Fruit fly (Drosophila melanogaster): ENCODE measurements around the gene Rim2.

Gene Rim2

dm6 chr2L:1696269-1696668 is 27.9 kb downstream of the Rim2 start:
- no peak for TF ChIP-seq CTCF (optimal IDR thresholded peaks at IDR 0.05)
- no peak for TF ChIP-seq CG8478 (optimal IDR thresholded peaks at IDR 0.05)

- TF ChIP-seq CTCF (optimal IDR thresholded peaks at IDR 0.05) (no peak), CG8478 (optimal IDR thresholded peaks at IDR 0.05) (no peak)
Measured at dm6 chr2L:1692857-1693256, 31.3 kb downstream of the Rim2 start.

DNA sequence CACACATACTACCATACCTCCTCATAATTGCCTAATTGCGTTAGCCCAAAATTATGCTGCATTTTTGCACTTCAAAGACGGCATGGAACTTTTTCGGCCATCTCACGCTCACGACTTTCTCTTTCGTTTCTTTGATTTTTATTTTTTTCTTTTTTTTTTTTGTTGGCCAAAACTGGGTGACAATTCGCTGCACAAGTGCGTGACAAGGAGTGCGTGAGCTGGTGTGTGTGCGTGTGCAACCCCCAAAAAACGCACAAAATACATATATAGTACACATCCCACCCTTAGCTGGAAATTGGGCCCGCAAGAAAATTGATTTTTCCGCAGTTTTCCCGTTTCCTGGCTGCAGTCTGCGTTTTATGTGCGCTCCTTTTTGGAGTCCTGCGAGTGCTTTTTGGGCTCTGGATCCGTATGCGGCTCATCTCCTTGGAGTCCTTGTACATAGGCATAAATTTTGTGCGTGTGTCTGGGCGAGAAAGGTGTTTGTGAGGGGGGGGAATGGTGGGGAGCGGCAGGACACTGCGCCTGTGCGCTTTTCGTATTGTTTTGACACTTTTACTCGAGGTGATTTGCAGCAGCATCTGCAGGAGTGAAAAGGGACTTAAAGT is 52.0 kb downstream of the Rim2 start:
- no peak for TF ChIP-seq CTCF (optimal IDR thresholded peaks at IDR 0.05)
- TF ChIP-seq CG8478 (optimal IDR thresholded peaks at IDR 0.05) = no peak

DNA sequence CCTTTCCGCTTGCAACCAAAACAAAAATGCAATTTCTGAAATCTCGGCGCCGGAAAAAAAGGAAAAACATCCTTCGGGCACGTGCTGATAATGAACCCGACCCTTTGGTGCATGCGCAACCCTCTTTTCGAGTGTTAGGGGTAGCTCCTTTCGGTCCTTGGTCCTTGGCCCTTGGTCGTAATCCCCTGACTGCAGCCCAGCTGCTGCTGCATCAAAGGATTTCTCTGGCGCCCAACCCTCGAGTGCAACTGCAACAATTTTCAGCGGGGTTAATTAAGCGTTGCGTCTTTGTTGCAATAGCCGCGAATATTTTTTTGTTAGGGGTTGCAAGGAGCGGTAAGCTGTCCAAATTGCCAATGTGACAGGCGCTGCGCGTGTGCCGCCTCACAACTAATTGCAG is 53.8 kb downstream of the Rim2 start:
- TF ChIP-seq CG8478 (optimal IDR thresholded peaks at IDR 0.05) (no peak), CTCF (optimal IDR thresholded peaks at IDR 0.05) (no peak)

DNA sequence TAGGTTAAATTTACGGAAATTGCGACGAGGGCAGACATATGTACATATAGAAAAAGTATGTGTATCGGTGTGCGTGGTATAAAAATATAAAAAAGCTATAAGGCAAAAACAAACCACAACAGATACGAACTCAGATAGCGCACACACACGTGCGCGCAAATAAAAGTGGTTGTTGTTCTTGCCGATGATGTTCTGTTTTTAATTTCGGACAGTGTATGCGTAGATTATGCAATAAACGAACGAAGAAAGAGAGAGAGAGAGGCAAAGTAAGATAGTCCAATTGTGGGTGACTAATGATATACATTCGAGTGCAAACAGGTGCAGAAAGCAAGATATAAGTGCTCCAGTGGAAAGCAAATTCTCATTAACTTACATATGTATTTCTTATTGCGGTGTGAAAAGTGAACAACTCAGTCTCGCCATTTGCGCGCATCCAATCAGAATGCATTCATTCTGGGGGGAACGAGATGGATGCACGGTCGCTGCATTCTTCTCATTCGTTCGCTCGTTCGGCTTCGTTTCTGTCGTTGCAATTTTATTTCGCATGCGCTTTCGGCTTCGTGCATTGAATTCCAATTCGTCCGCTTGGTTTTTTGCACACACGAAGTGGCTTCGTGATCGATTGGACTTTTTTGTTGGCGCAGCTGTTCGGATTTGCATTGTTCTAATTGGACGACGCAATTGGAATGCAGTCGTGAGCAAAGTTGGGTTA is 54.7 kb downstream of the Rim2 start:
- TF ChIP-seq CG8478 (optimal IDR thresholded peaks at IDR 0.05) (no peak), CTCF (optimal IDR thresholded peaks at IDR 0.05) (no peak)

- no peak for TF ChIP-seq CTCF (optimal IDR thresholded peaks at IDR 0.05)
- no peak for TF ChIP-seq CG8478 (optimal IDR thresholded peaks at IDR 0.05)
Measured at dm6 chr2L:1668616-1669020, 55.6 kb downstream of the Rim2 start.

DNA sequence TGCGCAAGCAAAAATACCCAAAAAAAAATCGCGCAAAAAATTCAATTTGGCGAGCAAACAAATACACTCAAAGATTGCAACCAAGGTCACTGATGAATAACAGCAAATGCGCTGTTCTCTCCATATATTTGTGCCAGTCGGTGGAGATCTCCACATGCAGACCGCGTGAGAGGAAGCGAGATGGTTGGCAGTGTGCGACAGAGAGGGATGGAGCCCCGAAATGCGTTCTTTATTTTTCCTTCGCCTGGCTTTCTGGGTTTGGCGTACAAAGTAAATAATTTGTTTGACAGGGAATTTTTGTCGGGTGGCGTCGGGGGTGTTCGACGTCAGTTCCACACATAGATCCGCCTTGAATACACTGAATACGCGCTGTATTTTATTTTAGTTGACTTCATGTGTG is 56.7 kb downstream of the Rim2 start:
- no peak for TF ChIP-seq CTCF (optimal IDR thresholded peaks at IDR 0.05)
- no peak for TF ChIP-seq CG8478 (optimal IDR thresholded peaks at IDR 0.05)

dm6 chr2L:1666789-1667188 is 57.4 kb downstream of the Rim2 start:
- TF ChIP-seq CTCF (optimal IDR thresholded peaks at IDR 0.05) = no peak
